Fruit fly (Drosophila melanogaster) whole organism, embryonic: ENCODE measurements around the gene CG34451.

Experiments
- Ada2b ChIP-seq: fragments of 200-800 bp; sonication (Bioruptor generic); IDR thresholded peaks from 2 replicates; pipeline ENCODE4 v1.3.6; 2022; ENCODE audit warnings: missing biosample characterization, missing genetic modification characterization
- Blimp-1 ChIP-seq: fragments of 200-800 bp; sonication (Bioruptor generic); optimal IDR thresholded peaks from 3 replicates; lab custom pipeline; 2018; ENCODE audit warnings: missing biosample characterization, missing genetic modification characterization, mild to moderate bottlenecking, moderate library complexity, missing genetic modification reagents
- CG10366 ChIP-seq: fragments of 200-800 bp; sonication (Bioruptor generic); IDR thresholded peaks from 2 replicates; pipeline ENCODE4 v1.3.6; 2022; ENCODE audit warnings: missing biosample characterization, missing genetic modification characterization
- CG10431 ChIP-seq: fragments of 200-800 bp; sonication (Bioruptor generic); optimal IDR thresholded peaks from 3 replicates; lab custom pipeline; 2018; ENCODE audit warnings: missing biosample characterization, mild to moderate bottlenecking, missing genetic modification characterization
- CG10979 ChIP-seq: fragments of 200-800 bp; sonication (Bioruptor generic); optimal IDR thresholded peaks from 2 replicates; lab custom pipeline; 2018; ENCODE audit warnings: missing biosample characterization, mild to moderate bottlenecking, missing genetic modification characterization, moderate library complexity
- CG11093 ChIP-seq: fragments of 200-800 bp; sonication (Bioruptor generic); IDR thresholded peaks from 3 replicates; pipeline ENCODE4 v1.3.6; 2022; ENCODE audit warnings: missing biosample characterization, missing genetic modification characterization
- CG11398 ChIP-seq: fragments of 200-800 bp; sonication (Bioruptor generic); optimal IDR thresholded peaks from 2 replicates; lab custom pipeline; 2016; ENCODE audit warnings: missing biosample characterization, missing genetic modification characterization
- CG14710 ChIP-seq: fragments of 200-800 bp; sonication (Bioruptor generic); optimal IDR thresholded peaks from 3 replicates; lab custom pipeline; 2019; ENCODE audit warnings: missing biosample characterization, mild to moderate bottlenecking, missing genetic modification characterization, moderate library complexity
- CG15269 ChIP-seq: fragments of 200-800 bp; sonication (Bioruptor generic); optimal IDR thresholded peaks from 2 replicates; lab custom pipeline; 2018; ENCODE audit warnings: missing biosample characterization, mild to moderate bottlenecking, missing genetic modification characterization, moderate library complexity
- CG17328 ChIP-seq: fragments of 200-800 bp; sonication (Bioruptor generic); IDR thresholded peaks from 2 replicates; pipeline ENCODE4 v1.3.6; 2022; ENCODE audit warnings: missing biosample characterization, missing genetic modification characterization
- CG17829 ChIP-seq: fragments of 200-800 bp; optimal IDR thresholded peaks from 2 replicates; lab custom pipeline; 2019; ENCODE audit warnings: missing biosample characterization, mild to moderate bottlenecking, missing genetic modification characterization, moderate library complexity
- CG18011 ChIP-seq: fragments of 200-800 bp; sonication (Bioruptor generic); optimal IDR thresholded peaks from 2 replicates; lab custom pipeline; 2017; ENCODE audit warnings: missing biosample characterization, missing genetic modification characterization, mild to moderate bottlenecking, moderate library complexity, missing genotype
- CG18262 ChIP-seq: fragments of 200-800 bp; optimal IDR thresholded peaks from 3 replicates; lab custom pipeline; 2019; ENCODE audit warnings: missing biosample characterization, mild to moderate bottlenecking, missing genetic modification characterization, moderate library complexity
- CG30403 ChIP-seq: fragments of 200-800 bp; sonication (Bioruptor generic); optimal IDR thresholded peaks from 3 replicates; lab custom pipeline; 2016; ENCODE audit warnings: missing biosample characterization, missing genetic modification characterization
- CG33557 ChIP-seq: fragments of 200-800 bp; sonication (Bioruptor generic); optimal IDR thresholded peaks from 2 replicates; lab custom pipeline; 2019; ENCODE audit warnings: missing biosample characterization, mild to moderate bottlenecking, missing genetic modification characterization, moderate library complexity
- CG4360 ChIP-seq: fragments of 200-800 bp; sonication (Bioruptor generic); IDR thresholded peaks from 2 replicates; pipeline ENCODE4 v1.3.6; 2022; ENCODE audit warnings: missing biosample characterization, missing genetic modification characterization
- CG6254 ChIP-seq: fragments of 200-800 bp; sonication (Bioruptor generic); optimal IDR thresholded peaks from 3 replicates; lab custom pipeline; 2017; ENCODE audit warnings: mild to moderate bottlenecking, missing biosample characterization, missing genetic modification reagents, missing genetic modification characterization
- CG6689 ChIP-seq: fragments of 200-800 bp; sonication (Bioruptor generic); IDR thresholded peaks from 2 replicates; pipeline ENCODE4 v1.3.6; 2022; ENCODE audit warnings: missing biosample characterization, missing genetic modification characterization
- CTCF ChIP-seq: fragments of 200-800 bp; sonication (Bioruptor generic); optimal IDR thresholded peaks from 2 replicates; lab custom pipeline; 2017; ENCODE audit warnings: missing biosample characterization, mild to moderate bottlenecking, missing genetic modification characterization, moderate library complexity
- Ets97D ChIP-seq: fragments of 200-800 bp; sonication (Bioruptor generic); optimal IDR thresholded peaks from 3 replicates; lab custom pipeline; 2016; ENCODE audit warnings: missing biosample characterization, missing genetic modification characterization
- Fer3 ChIP-seq: fragments of 200-800 bp; sonication (Bioruptor generic); optimal IDR thresholded peaks from 2 replicates; lab custom pipeline; 2018; ENCODE audit warnings: missing biosample characterization, mild to moderate bottlenecking, missing genetic modification characterization, moderate library complexity
- HLHmδ ChIP-seq: fragments of 200-800 bp; sonication (Bioruptor generic); optimal IDR thresholded peaks from 2 replicates; lab custom pipeline; 2018; ENCODE audit warnings: missing biosample characterization, mild to moderate bottlenecking, missing genetic modification characterization, moderate library complexity
- HmgD ChIP-seq: fragments of 200-800 bp; sonication (Bioruptor generic); optimal IDR thresholded peaks from 3 replicates; lab custom pipeline; 2016; ENCODE audit warnings: missing biosample characterization, missing genetic modification characterization
- Jarid2 ChIP-seq: fragments of 200-800 bp; sonication (Bioruptor generic); optimal IDR thresholded peaks from 3 replicates; lab custom pipeline; 2017; ENCODE audit warnings: mild to moderate bottlenecking, missing biosample characterization, missing genetic modification reagents, missing genetic modification characterization
- Nf-YA ChIP-seq: fragments of 200-800 bp; sonication (Bioruptor generic); IDR thresholded peaks from 2 replicates; pipeline ENCODE4 v1.3.6; 2022; ENCODE audit warnings: missing biosample characterization, missing genetic modification characterization
- Sox102F ChIP-seq: fragments of 200-800 bp; sonication (Bioruptor generic); optimal IDR thresholded peaks from 2 replicates; lab custom pipeline; 2018; ENCODE audit warnings: missing biosample characterization, mild to moderate bottlenecking, missing genetic modification characterization, moderate library complexity
- Taf1 ChIP-seq: fragments of 200-800 bp; sonication (Bioruptor generic); IDR thresholded peaks from 2 replicates; pipeline ENCODE4 v1.3.6; 2022; ENCODE audit warnings: missing biosample characterization, missing genetic modification characterization
- Xrp1 ChIP-seq: fragments of 200-800 bp; sonication (Bioruptor generic); IDR thresholded peaks from 2 replicates; pipeline ENCODE4 v1.3.6; 2022; ENCODE audit warnings: missing biosample characterization, missing genetic modification characterization
- amos ChIP-seq: fragments of 200-800 bp; sonication (Bioruptor generic); IDR thresholded peaks from 2 replicates; pipeline ENCODE4 v1.3.6; 2022; ENCODE audit warnings: missing biosample characterization, missing genetic modification characterization; ENCODE audit not compliant: partially characterized antibody
- chif ChIP-seq, 2 experiments: fragments of 200-800 bp; sonication (Bioruptor generic); optimal IDR thresholded peaks; 3 replicates each; lab custom pipeline; 2016; ENCODE audit warnings: missing biosample characterization in 2 of 2, missing genetic modification characterization in 2 of 2
- chn ChIP-seq: fragments of 200-800 bp; sonication (Bioruptor generic); optimal IDR thresholded peaks from 2 replicates; lab custom pipeline; 2016; ENCODE audit warnings: missing biosample characterization, missing genetic modification characterization
- dati ChIP-seq: fragments of 200-800 bp; sonication (Bioruptor generic); IDR thresholded peaks from 2 replicates; pipeline ENCODE4 v1.3.6; 2022; ENCODE audit warnings: missing biosample characterization, missing genetic modification characterization
- dmrt11E ChIP-seq: fragments of 200-800 bp; sonication (Bioruptor generic); optimal IDR thresholded peaks from 3 replicates; lab custom pipeline; 2018; ENCODE audit warnings: missing biosample characterization, mild to moderate bottlenecking, missing genetic modification characterization, moderate library complexity
- dmrt99B ChIP-seq: fragments of 200-800 bp; sonication (Bioruptor generic); optimal IDR thresholded peaks from 2 replicates; lab custom pipeline; 2018; ENCODE audit warnings: missing biosample characterization, mild to moderate bottlenecking, missing genetic modification characterization, moderate library complexity
- gcm ChIP-seq: fragments of 200-800 bp; sonication (Bioruptor generic); optimal IDR thresholded peaks from 2 replicates; lab custom pipeline; 2019; ENCODE audit warnings: missing biosample characterization, mild to moderate bottlenecking, missing genetic modification characterization, moderate library complexity
- grau ChIP-seq: fragments of 200-800 bp; optimal IDR thresholded peaks from 3 replicates; lab custom pipeline; 2019; ENCODE audit warnings: missing biosample characterization, mild to moderate bottlenecking, missing genetic modification characterization, moderate library complexity
- gro ChIP-seq: fragments of 200-800 bp; sonication (Bioruptor generic); optimal IDR thresholded peaks from 2 replicates; lab custom pipeline; 2016; ENCODE audit warnings: missing biosample characterization, missing genetic modification characterization
- maf-S ChIP-seq: fragments of 200-800 bp; sonication (Bioruptor generic); optimal IDR thresholded peaks from 2 replicates; lab custom pipeline; 2016; ENCODE audit warnings: missing biosample characterization, missing genetic modification characterization
- nom ChIP-seq: fragments of 200-800 bp; sonication (Bioruptor generic); optimal IDR thresholded peaks from 2 replicates; lab custom pipeline; 2017; ENCODE audit warnings: missing biosample characterization, missing genetic modification characterization, mild to moderate bottlenecking, moderate library complexity, missing genetic modification reagents
- org-1 ChIP-seq: fragments of 200-800 bp; sonication (Bioruptor generic); optimal IDR thresholded peaks from 2 replicates; lab custom pipeline; 2017; ENCODE audit warnings: missing biosample characterization, missing genetic modification characterization
- peb ChIP-seq: fragments of 200-800 bp; sonication (Bioruptor generic); IDR thresholded peaks from 2 replicates; pipeline ENCODE4 v1.3.6; 2022; ENCODE audit warnings: missing biosample characterization, missing genetic modification characterization
- pnt ChIP-seq: fragments of 200-800 bp; sonication (Bioruptor generic); optimal IDR thresholded peaks from 3 replicates; lab custom pipeline; 2016; ENCODE audit warnings: missing biosample characterization, missing genetic modification characterization
- prd ChIP-seq, 3 experiments: fragments of >200 bp in 2 of 3; fragments of 200-800 bp in 1 of 3; sonication (Bioruptor generic) in 1 of 3; optimal IDR thresholded peaks in 2 of 3; IDR thresholded peaks in 1 of 3; 2 replicates in 2 of 3; 3 replicates in 1 of 3; pipeline versions ENCODE4 v1.3.6 to Lab custom; 2017 to 2022; ENCODE audit warnings: missing biosample characterization in 1 of 3, missing genetic modification characterization in 1 of 3
- pum ChIP-seq: fragments of 200-800 bp; sonication (Bioruptor generic); optimal IDR thresholded peaks from 2 replicates; lab custom pipeline; 2016; ENCODE audit warnings: missing biosample characterization, missing genetic modification characterization
- scrt ChIP-seq: fragments of 200-800 bp; sonication (Bioruptor generic); optimal IDR thresholded peaks from 2 replicates; lab custom pipeline; 2018; ENCODE audit warnings: missing biosample characterization, mild to moderate bottlenecking, missing genetic modification characterization, moderate library complexity
- sens ChIP-seq: fragments of 200-800 bp; sonication (Bioruptor generic); peaks from one replicate; lab custom pipeline; 2016; ENCODE audit warnings: missing biosample characterization, missing genetic modification characterization
- sr ChIP-seq: fragments of 200-800 bp; sonication (Bioruptor generic); IDR thresholded peaks from 3 replicates; pipeline ENCODE4 v1.3.6; 2022; ENCODE audit warnings: missing biosample characterization, missing genetic modification characterization
- trem ChIP-seq: fragments of 200-800 bp; optimal IDR thresholded peaks from 3 replicates; lab custom pipeline; 2019; ENCODE audit warnings: missing biosample characterization, mild to moderate bottlenecking, missing genetic modification characterization, moderate library complexity
- unpg ChIP-seq: fragments of 200-800 bp; sonication (Bioruptor generic); optimal IDR thresholded peaks from 3 replicates; lab custom pipeline; 2018; ENCODE audit warnings: missing biosample characterization, mild to moderate bottlenecking, missing genetic modification characterization, moderate library complexity
- zf30C ChIP-seq: fragments of 200-800 bp; sonication (Bioruptor generic); optimal IDR thresholded peaks from 3 replicates; lab custom pipeline; 2018; ENCODE audit warnings: missing biosample characterization, mild to moderate bottlenecking, missing genetic modification characterization

Gene CG34451

dm6 chr3L:15641590-15642019 is 50.3 kb downstream of the CG34451 start:
- TF ChIP-seq Jarid2, result no peak
- no peak for TF ChIP-seq Fer3 (tag; lab: Kevin White, UChicago)
- TF ChIP-seq dati (GFP tag; lab: Robert Waterston, UW), result no peak
- TF ChIP-seq CG33557 (GFP tag; lab: Kevin White, UChicago), result no peak
- TF ChIP-seq sens (GFP tag; lab: Kevin White, UChicago), result peak; percentile 67
- no peak for TF ChIP-seq CG11398 (GFP tag; lab: Kevin White, UChicago)
- TF ChIP-seq dmrt99B (tag; lab: Kevin White, UChicago), result no peak
- no peak for TF ChIP-seq CG18011 (GFP tag; lab: Kevin White, UChicago)
- peak; percentile 8 for TF ChIP-seq CG14710 (tag; lab: Kevin White, UChicago)
- TF ChIP-seq nom (GFP tag; lab: Kevin White, UChicago), result no peak
- no peak for TF ChIP-seq Ets97D
- TF ChIP-seq CG18262 (tag; lab: Kevin White, UChicago), result no peak
- no peak for TF ChIP-seq HmgD (GFP tag; lab: Kevin White, UChicago)
- TF ChIP-seq HLHmδ (GFP tag; lab: Kevin White, UChicago), result no peak
- no peak for TF ChIP-seq CG10431 (GFP tag; lab: Kevin White, UChicago)
- peak; percentile 12 for TF ChIP-seq Blimp-1 (GFP tag; lab: Kevin White, UChicago)
- peak; percentile 9 for TF ChIP-seq CG10979 (tag; lab: Kevin White, UChicago)
- no peak for TF ChIP-seq amos (GFP tag; lab: Robert Waterston, UW)
- TF ChIP-seq peb (GFP tag; lab: Robert Waterston, UW), result no peak
- 0 out of 2 replicates have a peak, but pooled peaks have one; percentile 15 for TF ChIP-seq Taf1 (GFP tag; lab: Robert Waterston, UW)
- TF ChIP-seq gcm (GFP tag; lab: Kevin White, UChicago), result no peak
- TF ChIP-seq Xrp1 (GFP tag; lab: Robert Waterston, UW), result 0 out of 2 replicates have a peak, but pooled peaks have one; percentile 16
- no peak for TF ChIP-seq Ada2b (GFP tag; lab: Robert Waterston, UW)
- no peak for TF ChIP-seq maf-S (GFP tag; lab: Kevin White, UChicago)

- TF ChIP-seq CG6689 (GFP tag; lab: Robert Waterston, UW) (peak; percentile 34; the same call in 1 of the 2 replicates), dmrt11E (tag; lab: Kevin White, UChicago) (peak; percentile 31), CG17328 (GFP tag; lab: Robert Waterston, UW) (no peak; the same call in 1 of the 2 replicates), pum (GFP tag; lab: Kevin White, UChicago) (peak; percentile 10), CG17829 (tag; lab: Kevin White, UChicago) (peak; percentile 32), org-1 (peak; percentile 15), trem (tag; lab: Kevin White, UChicago) (peak; percentile 5), CG15269 (tag; lab: Kevin White, UChicago) (no peak), scrt (GFP tag; lab: Kevin White, UChicago) (peak; percentile 36), Sox102F (GFP tag; lab: Kevin White, UChicago) (no peak), CG4360 (GFP tag; lab: Robert Waterston, UW) (0 out of 2 replicates have a peak, but pooled peaks have one; percentile 18), grau (tag; lab: Kevin White, UChicago) (peak; percentile 3), CG6254 (GFP tag; lab: Kevin White, UChicago) (no peak), sr (GFP tag; lab: Robert Waterston, UW) (no peak), zf30C (GFP tag; lab: Kevin White, UChicago) (peak; percentile 33), Xrp1 (GFP tag; lab: Robert Waterston, UW) (peak; percentile 62), unpg (GFP tag; lab: Kevin White, UChicago) (peak; percentile 23), CG10366 (GFP tag; lab: Robert Waterston, UW) (no peak), chif (GFP tag; optimal IDR thresholded peaks at IDR 0.05; lab: Kevin White, UChicago) (peak in 1 of 2 experiments; percentile 40), prd (optimal IDR thresholded peaks at IDR 0.05; lab: Kevin White, UChicago) (no peak), prd (GFP tag; IDR thresholded peaks at IDR 0.05; lab: Robert Waterston, UW) (peak; percentile 58; the same call in 1 of the 3 replicates), chn (GFP tag; lab: Kevin White, UChicago) (peak; percentile 9), Nf-YA (GFP tag; lab: Robert Waterston, UW) (no peak), pnt (GFP tag; lab: Kevin White, UChicago) (peak; percentile 16), CG30403 (GFP tag; lab: Kevin White, UChicago) (peak; percentile 8), CG11093 (GFP tag; lab: Robert Waterston, UW) (0 out of 3 replicates have a peak, but pooled peaks have one; percentile 27), CTCF (GFP tag; lab: Kevin White, UChicago) (no peak), gro (GFP tag; lab: Kevin White, UChicago) (no peak)
These were observed 51.9 kb downstream of the CG34451 start for dm6 chr3L:15639978-15640377.
